Fruit fly (Drosophila melanogaster) whole organism, embryonic: ENCODE data around the gene CG15343.

ENCODE experiments used
- Aef1 ChIP-seq: fragments of 200-800 bp; sonication (Bioruptor generic); IDR thresholded peaks from 3 replicates; pipeline ENCODE4 v1.3.6; 2022; ENCODE audit warnings: missing biosample characterization, missing genetic modification characterization
- Atf-2 ChIP-seq: fragments of 200-800 bp; sonication (Bioruptor generic); optimal IDR thresholded peaks from 2 replicates; lab custom pipeline; 2016; ENCODE audit warnings: missing biosample characterization, missing genetic modification characterization
- Atf3 ChIP-seq: fragments of 200-800 bp; sonication (Bioruptor generic); optimal IDR thresholded peaks from 3 replicates; lab custom pipeline; 2016; ENCODE audit warnings: missing biosample characterization, missing genetic modification characterization
- Awh ChIP-seq: fragments of 200-800 bp; sonication (Bioruptor generic); IDR thresholded peaks from 2 replicates; pipeline ENCODE4, ENCODE4 v1.3.6; 2022; ENCODE audit warnings: missing biosample characterization, missing genetic modification characterization
- Blimp-1 ChIP-seq: fragments of 200-800 bp; sonication (Bioruptor generic); optimal IDR thresholded peaks from 3 replicates; lab custom pipeline; 2018; ENCODE audit warnings: missing biosample characterization, missing genetic modification characterization, mild to moderate bottlenecking, moderate library complexity, missing genetic modification reagents
- CG10274 ChIP-seq: fragments of 200-800 bp; sonication (Bioruptor generic); optimal IDR thresholded peaks from 3 replicates; lab custom pipeline; 2017; ENCODE audit warnings: missing biosample characterization, mild to moderate bottlenecking, missing genetic modification characterization
- CG10366 ChIP-seq: fragments of 200-800 bp; sonication (Bioruptor generic); IDR thresholded peaks from 2 replicates; pipeline ENCODE4 v1.3.6; 2022; ENCODE audit warnings: missing biosample characterization, missing genetic modification characterization
- CG11247 ChIP-seq: fragments of 200-800 bp; sonication (Bioruptor generic); IDR thresholded peaks from 2 replicates; pipeline ENCODE4 v1.3.6; 2022; ENCODE audit warnings: missing biosample characterization, missing genetic modification characterization
- CG12071 ChIP-seq: fragments of 200-800 bp; sonication (Bioruptor generic); optimal IDR thresholded peaks from 3 replicates; lab custom pipeline; 2018; ENCODE audit warnings: missing biosample characterization, mild to moderate bottlenecking, missing genetic modification characterization
- CG12104 ChIP-seq: fragments of 200-800 bp; sonication (Bioruptor generic); optimal IDR thresholded peaks from 3 replicates; lab custom pipeline; 2016; ENCODE audit warnings: missing biosample characterization, missing genetic modification characterization
- CG14050 ChIP-seq: fragments of 200-800 bp; sonication (Bioruptor generic); IDR thresholded peaks from 3 replicates; pipeline ENCODE4 v1.3.6; 2022; ENCODE audit warnings: missing biosample characterization, missing genetic modification characterization
- CG14441 ChIP-seq: fragments of 200-800 bp; sonication (Bioruptor generic); IDR thresholded peaks from 2 replicates; pipeline ENCODE4 v1.3.6; 2022; ENCODE audit warnings: missing biosample characterization, missing genetic modification characterization
- CG1792 ChIP-seq: fragments of 200-800 bp; sonication (Bioruptor generic); optimal IDR thresholded peaks from 2 replicates; lab custom pipeline; 2016; ENCODE audit warnings: missing biosample characterization, missing genetic modification characterization
- CG4707 ChIP-seq: fragments of 200-800 bp; sonication (Bioruptor generic); optimal IDR thresholded peaks from 2 replicates; lab custom pipeline; 2018; ENCODE audit warnings: missing biosample characterization, mild to moderate bottlenecking, missing genetic modification characterization, moderate library complexity
- CG4820 ChIP-seq: fragments of 200-800 bp; sonication (Bioruptor generic); optimal IDR thresholded peaks from 3 replicates; lab custom pipeline; 2016; ENCODE audit warnings: missing biosample characterization, missing genetic modification characterization
- CG5180 ChIP-seq: fragments of 200-800 bp; sonication (Bioruptor generic); optimal IDR thresholded peaks from 3 replicates; lab custom pipeline; 2017; ENCODE audit warnings: missing biosample characterization, missing genetic modification characterization, mild to moderate bottlenecking, moderate library complexity, missing genetic modification reagents
- CG6813 ChIP-seq: fragments of 200-800 bp; sonication (Bioruptor generic); optimal IDR thresholded peaks from 2 replicates; lab custom pipeline; 2017; ENCODE audit warnings: missing biosample characterization, missing genetic modification characterization, mild to moderate bottlenecking, moderate library complexity, missing genetic modification reagents
- CG7357 ChIP-seq: fragments of 200-800 bp; sonication (Bioruptor generic); IDR thresholded peaks from 3 replicates; pipeline ENCODE4 v1.3.6; 2022; ENCODE audit warnings: missing biosample characterization, missing genetic modification characterization
- CG7556 ChIP-seq: fragments of 200-800 bp; sonication (Bioruptor generic); optimal IDR thresholded peaks from 2 replicates; lab custom pipeline; 2017; ENCODE audit warnings: missing biosample characterization, mild to moderate bottlenecking, missing genetic modification characterization
- CG7786 ChIP-seq: fragments of 200-800 bp; sonication (Bioruptor generic); optimal IDR thresholded peaks from 2 replicates; lab custom pipeline; 2016; ENCODE audit warnings: missing biosample characterization, missing genetic modification characterization
- CG7987 ChIP-seq: fragments of 200-800 bp; sonication (Bioruptor generic); optimal IDR thresholded peaks from 2 replicates; lab custom pipeline; 2018; ENCODE audit warnings: missing biosample characterization, mild to moderate bottlenecking, missing genetic modification characterization, moderate library complexity
- CG9437 ChIP-seq: fragments of 200-800 bp; sonication (Bioruptor generic); optimal IDR thresholded peaks from 2 replicates; lab custom pipeline; 2018; ENCODE audit warnings: missing biosample characterization, mild to moderate bottlenecking, missing genetic modification characterization
- CG9817 ChIP-seq: fragments of 200-800 bp; sonication (Bioruptor generic); optimal IDR thresholded peaks from 2 replicates; lab custom pipeline; 2018; ENCODE audit warnings: missing biosample characterization, mild to moderate bottlenecking, missing genetic modification characterization, moderate library complexity
- Chrac-16 ChIP-seq: fragments of 200-800 bp; sonication (Bioruptor generic); optimal IDR thresholded peaks from 3 replicates; lab custom pipeline; 2016; ENCODE audit warnings: missing biosample characterization, missing genetic modification characterization
- CkIIα-i1 ChIP-seq: fragments of 200-800 bp; sonication (Bioruptor generic); IDR thresholded peaks from 2 replicates; pipeline ENCODE4 v1.3.6; 2022; ENCODE audit warnings: missing biosample characterization, missing genetic modification characterization
- CrebB ChIP-seq: fragments of 200-800 bp; sonication (Bioruptor generic); optimal IDR thresholded peaks from 3 replicates; lab custom pipeline; 2018; ENCODE audit warnings: missing biosample characterization, mild to moderate bottlenecking, missing genetic modification characterization
- Dll ChIP-seq: fragments of 200-800 bp; sonication (Bioruptor generic); IDR thresholded peaks from 4 replicates; pipeline ENCODE4 v1.3.6; 2022; ENCODE audit warnings: missing biosample characterization, missing genetic modification characterization; ENCODE audit not compliant: partially characterized antibody
- Ets65A ChIP-seq: fragments of 200-800 bp; sonication (Bioruptor generic); peaks from one replicate; lab custom pipeline; 2016; ENCODE audit warnings: missing biosample characterization, missing genetic modification characterization
- Hey ChIP-seq: fragments of 200-800 bp; sonication (Bioruptor generic); optimal IDR thresholded peaks from 3 replicates; lab custom pipeline; 2018; ENCODE audit warnings: missing biosample characterization, mild to moderate bottlenecking, missing genetic modification characterization
- Hr3 ChIP-seq: fragments of 200-800 bp; sonication (Bioruptor generic); optimal IDR thresholded peaks from 3 replicates; lab custom pipeline; 2016; ENCODE audit warnings: missing biosample characterization, missing genetic modification characterization
- MBD-R2 ChIP-seq: fragments of 200-800 bp; sonication (Bioruptor generic); IDR thresholded peaks from 2 replicates; pipeline ENCODE4 v1.3.6; 2022; ENCODE audit warnings: missing biosample characterization, missing genetic modification characterization
- NK7.1 ChIP-seq: fragments of 200-800 bp; sonication (Bioruptor generic); optimal IDR thresholded peaks from 3 replicates; lab custom pipeline; 2016; ENCODE audit warnings: missing biosample characterization, missing genetic modification characterization
- Opbp ChIP-seq: fragments of 200-800 bp; sonication (Bioruptor generic); IDR thresholded peaks from 3 replicates; pipeline ENCODE4 v1.3.6; 2022; ENCODE audit warnings: missing biosample characterization, missing genetic modification characterization; ENCODE audit not compliant: partially characterized antibody
- amos ChIP-seq: fragments of 200-800 bp; sonication (Bioruptor generic); IDR thresholded peaks from 2 replicates; pipeline ENCODE4 v1.3.6; 2022; ENCODE audit warnings: missing biosample characterization, missing genetic modification characterization; ENCODE audit not compliant: partially characterized antibody
- bowl ChIP-seq: fragments of 200-800 bp; sonication (Bioruptor generic); IDR thresholded peaks from 2 replicates; pipeline ENCODE4 v1.3.6; 2022; ENCODE audit warnings: missing biosample characterization, missing genetic modification characterization
- chinmo ChIP-seq: fragments of 200-800 bp; sonication (Bioruptor generic); IDR thresholded peaks from 4 replicates; pipeline ENCODE4 v1.3.6; 2022; ENCODE audit warnings: missing biosample characterization, missing genetic modification characterization; ENCODE audit not compliant: partially characterized antibody
- cwo ChIP-seq: fragments of 200-800 bp; sonication (Bioruptor generic); optimal IDR thresholded peaks from 3 replicates; lab custom pipeline; 2017; ENCODE audit warnings: missing biosample characterization, missing genetic modification characterization, mild to moderate bottlenecking, moderate library complexity, missing genetic modification reagents
- dpn ChIP-seq, 2 experiments: fragments of 200-800 bp; sonication (Bioruptor generic); optimal IDR thresholded peaks; 3 replicates each; lab custom pipeline; 2016; ENCODE audit warnings: missing biosample characterization in 2 of 2, missing genetic modification characterization in 2 of 2
- gro ChIP-seq: fragments of 200-800 bp; sonication (Bioruptor generic); optimal IDR thresholded peaks from 2 replicates; lab custom pipeline; 2016; ENCODE audit warnings: missing biosample characterization, missing genetic modification characterization
- kni ChIP-seq: fragments of 200-800 bp; sonication (Bioruptor generic); optimal IDR thresholded peaks from 3 replicates; lab custom pipeline; 2017; ENCODE audit warnings: mild to moderate bottlenecking, missing biosample characterization, missing genetic modification reagents, missing genetic modification characterization
- knrl ChIP-seq: fragments of 200-800 bp; sonication (Bioruptor generic); IDR thresholded peaks from 3 replicates; pipeline ENCODE4 v1.3.6; 2022; ENCODE audit warnings: missing biosample characterization, missing genetic modification characterization; ENCODE audit not compliant: partially characterized antibody
- mirr ChIP-seq: fragments of 200-800 bp; sonication (Bioruptor generic); optimal IDR thresholded peaks from 3 replicates; lab custom pipeline; 2018; ENCODE audit warnings: missing biosample characterization, mild to moderate bottlenecking, missing genetic modification characterization
- ro ChIP-seq: fragments of 200-800 bp; sonication (Bioruptor generic); IDR thresholded peaks from 2 replicates; pipeline ENCODE4 v1.3.6; 2022; ENCODE audit warnings: missing biosample characterization, missing genetic modification characterization
- run ChIP-seq: fragments of 200-800 bp; sonication (Bioruptor generic); optimal IDR thresholded peaks from 3 replicates; lab custom pipeline; 2018; ENCODE audit warnings: missing biosample characterization, mild to moderate bottlenecking, missing genetic modification characterization
- seq ChIP-seq: fragments of 200-800 bp; sonication (Bioruptor generic); IDR thresholded peaks from 2 replicates; pipeline ENCODE4 v1.3.6; 2022; ENCODE audit warnings: missing biosample characterization, missing genetic modification characterization
- sob ChIP-seq: fragments of 200-800 bp; sonication (Bioruptor generic); IDR thresholded peaks from 2 replicates; pipeline ENCODE4 v1.3.6; 2022; ENCODE audit warnings: missing biosample characterization, missing genetic modification characterization
- tio ChIP-seq: fragments of 200-800 bp; sonication (Bioruptor generic); optimal IDR thresholded peaks from 2 replicates; lab custom pipeline; 2017; ENCODE audit warnings: missing biosample characterization, missing genetic modification characterization, inconsistent platforms
- wek ChIP-seq: fragments of 200-800 bp; sonication (Bioruptor generic); optimal IDR thresholded peaks from 3 replicates; lab custom pipeline; 2018; ENCODE audit warnings: missing biosample characterization, mild to moderate bottlenecking, missing genetic modification characterization, moderate library complexity

CG15343 gene

DNA sequence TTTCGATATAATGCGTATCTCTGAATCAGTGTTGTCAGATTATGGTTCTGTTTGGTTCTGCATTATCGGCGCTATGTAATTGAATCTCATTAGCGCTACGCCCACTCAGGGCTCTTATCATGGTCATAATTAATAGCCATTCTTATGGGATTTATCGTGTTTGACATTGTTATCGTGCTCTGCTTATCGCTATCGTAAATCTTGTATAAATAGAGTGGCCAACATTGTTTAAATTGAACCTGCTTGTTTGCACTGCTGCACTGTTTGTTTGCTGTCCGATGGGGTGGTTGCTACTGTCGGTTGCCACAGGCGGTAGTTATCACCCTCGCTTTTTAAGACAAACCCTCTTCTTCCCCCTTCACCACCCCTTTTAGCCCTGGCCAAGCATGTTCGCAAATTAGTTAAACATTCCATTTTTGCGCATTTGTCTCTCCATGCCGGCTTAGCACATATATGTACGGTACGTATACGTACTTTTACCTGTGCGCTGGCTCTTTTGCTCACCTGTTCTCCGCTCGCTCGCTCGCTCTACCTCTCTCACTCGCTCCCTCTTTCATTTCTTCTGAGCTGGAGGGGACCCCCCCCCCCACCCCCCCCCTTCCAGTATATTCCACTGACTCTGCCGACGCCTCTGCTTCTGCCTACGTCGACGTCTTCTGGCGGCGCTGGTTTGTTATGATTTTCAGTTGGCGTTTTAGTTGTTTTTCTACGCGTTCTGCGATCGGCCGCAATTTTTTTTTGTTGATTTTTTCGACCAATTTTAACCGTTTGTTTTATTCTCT, 43.5 kb downstream of the CG15343 start (continued):
- TF ChIP-seq MBD-R2 (GFP tag; lab: Robert Waterston, UW) (no peak), Hr3 (GFP tag; lab: Kevin White, UChicago) (no peak), CG12071 (GFP tag; lab: Kevin White, UChicago) (peak; percentile 83), CG7987 (GFP tag; lab: Kevin White, UChicago) (peak; percentile 82), Blimp-1 (GFP tag; lab: Kevin White, UChicago) (peak; percentile 54), CG1792 (GFP tag; lab: Kevin White, UChicago) (no peak)

DNA sequence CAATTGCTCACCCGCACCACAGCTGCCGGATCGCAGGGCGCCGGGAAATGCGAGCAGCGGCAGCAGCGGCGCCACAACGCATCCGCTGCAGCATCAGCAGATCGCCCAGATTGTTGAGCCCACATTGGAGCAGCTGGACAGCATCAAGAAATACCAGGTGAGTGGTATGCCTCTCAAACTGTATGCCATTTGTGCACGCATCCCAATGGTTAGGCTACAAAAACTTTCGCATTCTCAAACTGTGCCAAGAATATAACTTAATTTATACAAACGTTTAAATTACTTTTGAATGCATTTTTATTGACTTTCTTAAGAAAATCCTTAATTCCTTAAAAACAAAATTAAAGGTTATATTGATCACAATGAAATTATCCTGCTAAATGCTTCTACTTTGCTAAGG, 45.7 kb downstream of the CG15343 start:
- TF ChIP-seq CG5180 (GFP tag; lab: Kevin White, UChicago) (no peak), Hey (tag; lab: Kevin White, UChicago) (no peak), CG4820 (GFP tag; lab: Kevin White, UChicago) (no peak), dpn (GFP tag; optimal IDR thresholded peaks at IDR 0.05; lab: Kevin White, UChicago) (no peak), tio (GFP tag; lab: Kevin White, UChicago) (no peak), Ets65A (peak; percentile 53), CG7786 (GFP tag; lab: Kevin White, UChicago) (no peak), kni (GFP tag; lab: Kevin White, UChicago) (no peak), ro (GFP tag; lab: Robert Waterston, UW) (no peak), bowl (GFP tag; lab: Robert Waterston, UW) (no peak), CG9437 (GFP tag; lab: Kevin White, UChicago) (no peak), CG7556 (GFP tag; lab: Kevin White, UChicago) (no peak), run (tag; lab: Kevin White, UChicago) (no peak), CG6813 (GFP tag; lab: Kevin White, UChicago) (no peak), Chrac-16 (GFP tag; lab: Kevin White, UChicago) (no peak), Atf-2 (GFP tag; lab: Kevin White, UChicago) (no peak), CG11247 (GFP tag; lab: Robert Waterston, UW) (no peak), CG9817 (tag; lab: Kevin White, UChicago) (no peak), knrl (GFP tag; lab: Robert Waterston, UW) (peak; percentile 41; the same call in 1 of the 3 replicates), CG12104 (no peak), CrebB (tag; lab: Kevin White, UChicago) (no peak), Atf3 (no peak), amos (peak; percentile 37; the same call in 1 of the 2 replicates), mirr (GFP tag; lab: Kevin White, UChicago) (no peak), seq (GFP tag; lab: Robert Waterston, UW) (no peak), CkIIα-i1 (GFP tag; lab: Robert Waterston, UW) (no peak), Awh (GFP tag; lab: Robert Waterston, UW) (no peak), CG4707 (GFP tag; lab: Kevin White, UChicago) (no peak), Opbp (GFP tag; lab: Robert Waterston, UW) (0 out of 3 replicates have a peak, but pooled peaks have one; percentile 11), Aef1 (no peak), sob (GFP tag; lab: Robert Waterston, UW) (no peak), CG14050 (GFP tag; lab: Robert Waterston, UW) (no peak), chinmo (GFP tag; lab: Robert Waterston, UW) (0 out of 4 replicates have a peak, but pooled peaks have one; percentile 29), wek (GFP tag; lab: Kevin White, UChicago) (no peak), CG14441 (GFP tag; lab: Robert Waterston, UW) (no peak), CG7357 (GFP tag; lab: Robert Waterston, UW) (no peak), cwo (GFP tag; lab: Kevin White, UChicago) (no peak), CG10274 (GFP tag; lab: Kevin White, UChicago) (no peak), Dll (GFP tag; lab: Robert Waterston, UW) (no peak), CG10366 (GFP tag; lab: Robert Waterston, UW) (no peak), gro (GFP tag; lab: Kevin White, UChicago) (no peak), NK7.1 (GFP tag; lab: Kevin White, UChicago) (no peak)
